Worm (Caenorhabditis elegans): ENCODE measurements around the gene rha-1.

rha-1 gene

ce11 chrII:8839025-8839424 lies 44.4 kb downstream of the rha-1 start, which contains the start of gene F46C5.7:
F46C5.7 (plus strand) TSS chrII:8839325.
- no peak for TF ChIP-seq pat-9 (tag; optimal IDR thresholded peaks at IDR 0.05)
- no peak for TF ChIP-seq pag-3 (tag; optimal IDR thresholded peaks at IDR 0.05; ENCODE audit: borderline replicate concordance)
- TF ChIP-seq ama-1 (optimal IDR thresholded peaks at IDR 0.05): no peak
- TF ChIP-seq K09A11.1 (tag; optimal IDR thresholded peaks at IDR 0.05; ENCODE audit: insufficient read depth): no peak
- TF ChIP-seq npax-4 (tag; optimal IDR thresholded peaks at IDR 0.05): no peak
- TF ChIP-seq pha-4 (tag; optimal IDR thresholded peaks at IDR 0.05): no peak
- no peak for TF ChIP-seq tbx-2 (tag; optimal IDR thresholded peaks at IDR 0.05)
- no peak for TF ChIP-seq ceh-34 (tag; optimal IDR thresholded peaks at IDR 0.05)
- TF ChIP-seq fax-1 (tag; optimal IDR thresholded peaks at IDR 0.05): no peak
- no peak for TF ChIP-seq gmeb-2 (tag; optimal IDR thresholded peaks at IDR 0.05)

- TF ChIP-seq sox-4 (tag; optimal IDR thresholded peaks at IDR 0.05) (no peak), fax-1 (tag; optimal IDR thresholded peaks at IDR 0.05) (no peak), unc-42 (tag; optimal IDR thresholded peaks at IDR 0.05) (peak; percentile 58), K02D7.2 (tag; optimal IDR thresholded peaks at IDR 0.05) (no peak), pha-2 (tag; optimal IDR thresholded peaks at IDR 0.05) (no peak), hlh-13 (GFP tag; optimal IDR thresholded peaks at IDR 0.05) (no peak), ceh-48 (tag; optimal IDR thresholded peaks at IDR 0.05) (no peak)
Observed at ce11 chrII:8835857-8836256, 47.6 kb downstream of the rha-1 start, which contains the start of gene F46C5.4. F46C5.4 (plus strand) TSS chrII:8836078.

- TF ChIP-seq mec-3 (tag; optimal IDR thresholded peaks at IDR 0.05; ENCODE audit: borderline replicate concordance) (no peak), tbx-2 (tag; optimal IDR thresholded peaks at IDR 0.05) (no peak), hlh-15 (tag; optimal IDR thresholded peaks at IDR 0.05) (no peak), ceh-34 (tag; optimal IDR thresholded peaks at IDR 0.05) (no peak), ztf-16 (tag; optimal IDR thresholded peaks at IDR 0.05) (no peak), ceh-48 (tag; optimal IDR thresholded peaks at IDR 0.05) (no peak), ceh-45 (GFP tag; IDR thresholded peaks at IDR 0.05) (no peak), pha-4 (tag; optimal IDR thresholded peaks at IDR 0.05) (no peak), nfya-1 (tag; optimal IDR thresholded peaks at IDR 0.05) (no peak), pqm-1 (tag; optimal IDR thresholded peaks at IDR 0.05) (no peak), ref-2 (tag; optimal IDR thresholded peaks at IDR 0.05) (no peak), unc-86 (tag; optimal IDR thresholded peaks at IDR 0.05) (no peak), T23F11.4 (GFP tag; optimal IDR thresholded peaks at IDR 0.05) (no peak), ahr-1 (tag; optimal IDR thresholded peaks at IDR 0.05) (no peak), ceh-19 (GFP tag; optimal IDR thresholded peaks at IDR 0.05) (no peak), ttx-3 (tag; optimal IDR thresholded peaks at IDR 0.05) (no peak), unc-42 (tag; optimal IDR thresholded peaks at IDR 0.05) (no peak), fax-1 (tag; optimal IDR thresholded peaks at IDR 0.05) (no peak), dve-1 (tag; optimal IDR thresholded peaks at IDR 0.05) (no peak)
Observed at ce11 chrII:8832941-8833340, 50.5 kb downstream of the rha-1 start.

ce11 chrII:8830917-8831316 lies 52.5 kb downstream of the rha-1 start:
- TF ChIP-seq madf-2 (tag; optimal IDR thresholded peaks at IDR 0.05): no peak
- TF ChIP-seq ceh-24 (tag; optimal IDR thresholded peaks at IDR 0.05): no peak
- peak; percentile 63 for TF ChIP-seq unc-42 (tag; optimal IDR thresholded peaks at IDR 0.05)

- TF ChIP-seq K02D7.2 (tag; optimal IDR thresholded peaks at IDR 0.05) (no peak), ceh-6 (GFP tag; optimal IDR thresholded peaks at IDR 0.05) (no peak), hlh-6 (tag; optimal IDR thresholded peaks at IDR 0.05) (no peak), ceh-18 (tag; optimal IDR thresholded peaks at IDR 0.05) (no peak)
Observed at ce11 chrII:8829189-8829588, 54.3 kb downstream of the rha-1 start, which contains the start of gene F46C5.2. F46C5.2 (minus strand) TSS chrII:8829289.

Measured in whole organism, late embryonic.